Fruit fly (Drosophila melanogaster) whole organism, embryonic: Measurements from ENCODE around the gene CG8560.

Experiments used
- CG13287 ChIP-seq: fragments of 200-800 bp; sonication (Bioruptor generic); IDR thresholded peaks from 2 replicates; pipeline ENCODE4 v1.3.6; 2022; ENCODE audit warnings: missing biosample characterization, missing genetic modification characterization; ENCODE audit not compliant: partially characterized antibody
- CG16863 ChIP-seq: fragments of 200-800 bp; sonication (Bioruptor generic); optimal IDR thresholded peaks from 3 replicates; lab custom pipeline; 2016; ENCODE audit warnings: missing biosample characterization, missing genetic modification characterization
- CG17568 ChIP-seq: fragments of 200-800 bp; sonication (Bioruptor generic); optimal IDR thresholded peaks from 2 replicates; lab custom pipeline; 2018; ENCODE audit warnings: missing biosample characterization, mild to moderate bottlenecking, missing genetic modification characterization, moderate library complexity
- CG17612 ChIP-seq: fragments of 200-800 bp; sonication (Bioruptor generic); IDR thresholded peaks from 2 replicates; pipeline ENCODE4 v1.3.6; 2022; ENCODE audit warnings: missing biosample characterization, missing genetic modification characterization
- CG18476 ChIP-seq: fragments of 200-800 bp; sonication (Bioruptor generic); optimal IDR thresholded peaks from 2 replicates; lab custom pipeline; 2016; ENCODE audit warnings: missing biosample characterization, mild to moderate bottlenecking, missing genetic modification characterization
- CG4282 ChIP-seq: fragments of 200-800 bp; sonication (Bioruptor generic); optimal IDR thresholded peaks from 2 replicates; lab custom pipeline; 2016; ENCODE audit warnings: missing biosample characterization, missing genetic modification characterization
- CG43689 ChIP-seq: fragments of 200-800 bp; sonication (Bioruptor generic); IDR thresholded peaks from 2 replicates; pipeline ENCODE4 v1.3.6; 2022; ENCODE audit warnings: missing biosample characterization, missing genetic modification characterization
- CG6654 ChIP-seq: fragments of 200-800 bp; sonication (Bioruptor generic); optimal IDR thresholded peaks from 2 replicates; lab custom pipeline; 2017; ENCODE audit warnings: missing biosample characterization, mild to moderate bottlenecking, missing genetic modification characterization
- CG7357 ChIP-seq: fragments of 200-800 bp; sonication (Bioruptor generic); IDR thresholded peaks from 3 replicates; pipeline ENCODE4 v1.3.6; 2022; ENCODE audit warnings: missing biosample characterization, missing genetic modification characterization
- CG7987 ChIP-seq: fragments of 200-800 bp; sonication (Bioruptor generic); optimal IDR thresholded peaks from 2 replicates; lab custom pipeline; 2018; ENCODE audit warnings: missing biosample characterization, mild to moderate bottlenecking, missing genetic modification characterization, moderate library complexity
- CG9727 ChIP-seq: fragments of 200-800 bp; sonication (Bioruptor generic); optimal IDR thresholded peaks from 3 replicates; lab custom pipeline; 2017; ENCODE audit warnings: missing biosample characterization, mild to moderate bottlenecking, missing genetic modification characterization
- CG9817 ChIP-seq: fragments of 200-800 bp; sonication (Bioruptor generic); optimal IDR thresholded peaks from 2 replicates; lab custom pipeline; 2018; ENCODE audit warnings: missing biosample characterization, mild to moderate bottlenecking, missing genetic modification characterization, moderate library complexity
- CHES-1-like ChIP-seq: fragments of 200-800 bp; sonication (Bioruptor generic); optimal IDR thresholded peaks from 2 replicates; lab custom pipeline; 2016; ENCODE audit warnings: missing biosample characterization, missing genetic modification characterization
- HLH3B ChIP-seq: fragments of 200-800 bp; sonication (Bioruptor generic); IDR thresholded peaks from 2 replicates; pipeline ENCODE4 v1.3.6; 2022; ENCODE audit warnings: missing biosample characterization, missing genetic modification characterization
- HLHmδ ChIP-seq: fragments of 200-800 bp; sonication (Bioruptor generic); optimal IDR thresholded peaks from 2 replicates; lab custom pipeline; 2018; ENCODE audit warnings: missing biosample characterization, mild to moderate bottlenecking, missing genetic modification characterization, moderate library complexity
- Hand ChIP-seq: fragments of 200-800 bp; sonication (Bioruptor generic); optimal IDR thresholded peaks from 2 replicates; lab custom pipeline; 2017; ENCODE audit warnings: mild to moderate bottlenecking, missing biosample characterization, missing genetic modification reagents, missing genetic modification characterization
- HmgD ChIP-seq: fragments of 200-800 bp; sonication (Bioruptor generic); optimal IDR thresholded peaks from 3 replicates; lab custom pipeline; 2016; ENCODE audit warnings: missing biosample characterization, missing genetic modification characterization
- Hr51 ChIP-seq, 2 experiments: fragments of 200-800 bp; sonication (Bioruptor generic); optimal IDR thresholded peaks; 2 replicates in 1 of 2; 3 replicates in 1 of 2; lab custom pipeline; 2016 to 2018; ENCODE audit warnings: missing biosample characterization in 2 of 2, missing genetic modification characterization in 2 of 2, mild to moderate bottlenecking in 1 of 2, moderate library complexity in 1 of 2
- MBD-R2 ChIP-seq: fragments of 200-800 bp; sonication (Bioruptor generic); IDR thresholded peaks from 2 replicates; pipeline ENCODE4 v1.3.6; 2022; ENCODE audit warnings: missing biosample characterization, missing genetic modification characterization
- Neu2 ChIP-seq: fragments of 200-800 bp; sonication (Bioruptor generic); optimal IDR thresholded peaks from 3 replicates; lab custom pipeline; 2016; ENCODE audit warnings: missing biosample characterization, missing genetic modification characterization, borderline replicate concordance
- Oli ChIP-seq: fragments of 200-800 bp; sonication (Bioruptor generic); optimal IDR thresholded peaks from 2 replicates; lab custom pipeline; 2018; ENCODE audit warnings: missing biosample characterization, mild to moderate bottlenecking, missing genetic modification characterization, moderate library complexity
- Rx ChIP-seq: fragments of 200-800 bp; sonication (Bioruptor generic); IDR thresholded peaks from 2 replicates; pipeline ENCODE4 v1.3.6; 2022; ENCODE audit warnings: missing biosample characterization, missing genetic modification characterization
- Scr ChIP-seq: fragments of 200-800 bp; sonication (Bioruptor generic); IDR thresholded peaks from 2 replicates; pipeline ENCODE4 v1.3.6; 2022; ENCODE audit warnings: missing biosample characterization, missing genetic modification characterization; ENCODE audit not compliant: partially characterized antibody
- Six4 ChIP-seq: fragments of 200-800 bp; sonication (Bioruptor generic); optimal IDR thresholded peaks from 2 replicates; lab custom pipeline; 2016; ENCODE audit warnings: missing biosample characterization, missing genetic modification characterization
- Tbp ChIP-seq: fragments of >200 bp; optimal IDR thresholded peaks from 2 replicates; lab custom pipeline; 2018; ENCODE audit warnings: missing biosample characterization, missing genetic modification characterization
- Usf ChIP-seq: fragments of 200-800 bp; sonication (Bioruptor generic); optimal IDR thresholded peaks from 2 replicates; lab custom pipeline; 2017; ENCODE audit warnings: missing genotype, missing biosample characterization, missing genetic modification characterization
- YL-1 ChIP-seq: fragments of 200-800 bp; sonication (Bioruptor generic); optimal IDR thresholded peaks from 3 replicates; lab custom pipeline; 2017; ENCODE audit warnings: missing biosample characterization, mild to moderate bottlenecking, missing genetic modification characterization
- az2 ChIP-seq: fragments of 200-800 bp; sonication (Bioruptor generic); optimal IDR thresholded peaks from 3 replicates; lab custom pipeline; 2016; ENCODE audit warnings: missing biosample characterization, missing genetic modification characterization
- bigmax ChIP-seq: fragments of 200-800 bp; sonication (Bioruptor generic); optimal IDR thresholded peaks from 2 replicates; lab custom pipeline; 2018; ENCODE audit warnings: missing biosample characterization, mild to moderate bottlenecking, missing genetic modification characterization
- cad ChIP-seq: fragments of >200 bp; optimal IDR thresholded peaks from 2 replicates; lab custom pipeline; 2017; ENCODE audit warnings: missing biosample characterization, missing genetic modification characterization
- chinmo ChIP-seq: fragments of 200-800 bp; sonication (Bioruptor generic); IDR thresholded peaks from 4 replicates; pipeline ENCODE4 v1.3.6; 2022; ENCODE audit warnings: missing biosample characterization, missing genetic modification characterization; ENCODE audit not compliant: partially characterized antibody
- crc ChIP-seq: fragments of 200-800 bp; sonication (Bioruptor generic); optimal IDR thresholded peaks from 2 replicates; lab custom pipeline; 2016; ENCODE audit warnings: missing biosample characterization, missing genetic modification characterization
- cwo ChIP-seq: fragments of 200-800 bp; sonication (Bioruptor generic); optimal IDR thresholded peaks from 3 replicates; lab custom pipeline; 2017; ENCODE audit warnings: missing biosample characterization, missing genetic modification characterization, mild to moderate bottlenecking, moderate library complexity, missing genetic modification reagents
- eve ChIP-seq, 2 experiments: fragments of >200 bp; optimal IDR thresholded peaks; 2 replicates each; lab custom pipeline; 2017; ENCODE audit warnings: missing biosample characterization in 2 of 2, missing genetic modification characterization in 2 of 2
- fru ChIP-seq: fragments of >200 bp; optimal IDR thresholded peaks from 2 replicates; lab custom pipeline; 2017
- gcm2 ChIP-seq: fragments of 200-800 bp; sonication (Bioruptor generic); optimal IDR thresholded peaks from 2 replicates; lab custom pipeline; 2016; ENCODE audit warnings: missing biosample characterization, missing genetic modification characterization
- grn ChIP-seq: fragments of 200-800 bp; sonication (Bioruptor generic); optimal IDR thresholded peaks from 3 replicates; lab custom pipeline; 2017; ENCODE audit warnings: missing biosample characterization, missing genetic modification characterization
- h ChIP-seq: fragments of >200 bp; optimal IDR thresholded peaks from 2 replicates; lab custom pipeline; 2017
- ind ChIP-seq: fragments of 200-800 bp; sonication (Bioruptor generic); optimal IDR thresholded peaks from 3 replicates; lab custom pipeline; 2016; ENCODE audit warnings: missing biosample characterization, missing genetic modification characterization
- inv ChIP-seq: fragments of 200-800 bp; sonication (Bioruptor generic); IDR thresholded peaks from 2 replicates; pipeline ENCODE4 v1.3.6; 2022; ENCODE audit warnings: missing biosample characterization, missing genetic modification characterization; ENCODE audit not compliant: partially characterized antibody
- lbe ChIP-seq: fragments of 200-800 bp; sonication (Bioruptor generic); optimal IDR thresholded peaks from 2 replicates; lab custom pipeline; 2016; ENCODE audit warnings: missing biosample characterization, mild to moderate bottlenecking, missing genetic modification characterization
- luna ChIP-seq: fragments of 200-800 bp; sonication (Bioruptor generic); optimal IDR thresholded peaks from 2 replicates; lab custom pipeline; 2016; ENCODE audit warnings: missing biosample characterization, missing genetic modification characterization
- pan ChIP-seq, 4 experiments: fragments of >200 bp in 3 of 4; fragments of 200-800 bp in 1 of 4; sonication (Bioruptor generic) in 1 of 4; optimal IDR thresholded peaks in 3 of 4; IDR thresholded peaks in 1 of 4; 2 replicates each; pipeline versions ENCODE4 v1.3.6 to Lab custom; 2017 to 2022; ENCODE audit warnings: missing biosample characterization in 2 of 4, missing genetic modification characterization in 2 of 4, mixed read lengths in 1 of 4
- pb ChIP-seq: fragments of 200-800 bp; sonication (Bioruptor generic); optimal IDR thresholded peaks from 3 replicates; lab custom pipeline; 2016; ENCODE audit warnings: missing biosample characterization, missing genetic modification characterization
- phol ChIP-seq: fragments of 200-800 bp; sonication (Bioruptor generic); optimal IDR thresholded peaks from 3 replicates; lab custom pipeline; 2018; ENCODE audit warnings: missing biosample characterization, mild to moderate bottlenecking, missing genetic modification characterization, moderate library complexity
- sens-2 ChIP-seq: fragments of 200-800 bp; sonication (Bioruptor generic); IDR thresholded peaks from 2 replicates; pipeline ENCODE4 v1.3.6; 2022; ENCODE audit warnings: missing biosample characterization, missing genetic modification characterization
- sim ChIP-seq: fragments of 200-800 bp; sonication (Bioruptor generic); IDR thresholded peaks from 2 replicates; pipeline ENCODE4 v1.3.6; 2022; ENCODE audit warnings: missing biosample characterization, missing genetic modification characterization
- sug ChIP-seq: fragments of 200-800 bp; optimal IDR thresholded peaks from 2 replicates; lab custom pipeline; 2019; ENCODE audit warnings: missing biosample characterization, mild to moderate bottlenecking, missing genetic modification characterization, moderate library complexity
- unc-4 ChIP-seq: fragments of 200-800 bp; sonication (Bioruptor generic); IDR thresholded peaks from 2 replicates; pipeline ENCODE4 v1.3.6; 2022; ENCODE audit warnings: missing biosample characterization, missing genetic modification characterization; ENCODE audit not compliant: partially characterized antibody

The CG8560 gene

DNA sequence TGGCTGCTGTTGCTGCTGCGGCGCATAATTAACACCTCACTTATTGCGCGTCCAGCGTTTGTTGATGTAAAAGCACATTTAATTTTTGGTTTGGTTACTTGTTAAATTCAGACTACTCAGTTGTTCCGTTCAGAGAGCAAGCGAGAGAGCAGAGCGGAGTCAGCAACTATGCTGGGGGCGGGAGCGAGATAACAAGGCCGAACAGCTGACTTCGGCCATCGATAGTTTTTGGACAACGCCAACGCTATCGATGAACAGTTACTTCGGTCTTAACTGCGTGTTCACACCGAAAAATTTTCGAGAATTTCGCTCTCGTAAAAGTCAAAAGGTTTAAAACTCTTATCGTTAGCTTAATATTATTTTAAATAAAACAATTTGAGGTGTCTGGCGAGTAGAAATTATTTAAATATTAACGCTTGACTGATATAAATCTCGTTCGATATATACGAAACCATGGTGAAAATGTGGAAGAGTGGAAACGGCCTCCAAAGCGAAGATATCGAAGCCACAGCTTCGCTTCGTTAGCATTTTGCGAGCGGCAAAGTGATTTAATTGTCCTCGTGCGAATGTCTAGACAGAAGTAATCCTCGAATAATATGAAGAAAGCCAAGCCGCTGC is 22.5 kb downstream of the CG8560 start, which contains the start of the genes SMSr and smid (continued):
- TF ChIP-seq HLH3B (0 out of 2 replicates have a peak, but pooled peaks have one; percentile 22), CG9817 (tag; lab: Kevin White, UChicago) (peak; percentile 67), lbe (GFP tag; lab: Kevin White, UChicago) (peak; percentile 17), grn (GFP tag; lab: Kevin White, UChicago) (peak; percentile 49), CG17568 (no peak), unc-4 (GFP tag; lab: Robert Waterston, UW) (peak; percentile 91), CG7357 (GFP tag; lab: Robert Waterston, UW) (peak; percentile 99), Usf (GFP tag; lab: Kevin White, UChicago) (peak; percentile 39), CG43689 (GFP tag; lab: Robert Waterston, UW) (no peak), YL-1 (GFP tag; lab: Kevin White, UChicago) (peak; percentile 78), CG7987 (GFP tag; lab: Kevin White, UChicago) (peak; percentile 26), CHES-1-like (GFP tag; lab: Kevin White, UChicago) (no peak), ind (peak; percentile 58), sim (GFP tag; lab: Robert Waterston, UW) (no peak), Rx (GFP tag; lab: Robert Waterston, UW) (0 out of 2 replicates have a peak, but pooled peaks have one; percentile 10), CG13287 (GFP tag; lab: Robert Waterston, UW) (peak; percentile 92), Hr51 (GFP tag; optimal IDR thresholded peaks at IDR 0.05; lab: Kevin White, UChicago) (peak; percentile 39 to 63), CG17612 (no peak), gcm2 (GFP tag; lab: Kevin White, UChicago) (no peak), Tbp (GFP tag; lab: Kevin White, UChicago) (no peak), luna (no peak), eve (GFP tag; optimal IDR thresholded peaks at IDR 0.05; lab: Kevin White, UChicago) (no peak), chinmo (GFP tag; lab: Robert Waterston, UW) (peak; percentile 85; the same call in 3 of the 4 replicates), sug (peak; percentile 100), cwo (GFP tag; lab: Kevin White, UChicago) (peak; percentile 26), inv (peak; percentile 88), CG18476 (GFP tag; lab: Kevin White, UChicago) (peak; percentile 6), az2 (GFP tag; lab: Kevin White, UChicago) (peak; percentile 45), CG9727 (GFP tag; lab: Kevin White, UChicago) (peak; percentile 73), pan (optimal IDR thresholded peaks at IDR 0.05; lab: Kevin White, UChicago) (no peak), pan (GFP tag; optimal IDR thresholded peaks at IDR 0.05 in 1 of 2, IDR thresholded peaks at IDR 0.05 in 1 of 2) (peak in 1 of 2 experiments; percentile 47), fru (lab: Kevin White, UChicago) (no peak), Scr (GFP tag; lab: Robert Waterston, UW) (peak; percentile 92), cad (GFP tag; lab: Kevin White, UChicago) (no peak), HLHmδ (GFP tag; lab: Kevin White, UChicago) (peak; percentile 4), Six4 (GFP tag; lab: Kevin White, UChicago) (peak; percentile 35), phol (tag; lab: Kevin White, UChicago) (peak; percentile 84), h (lab: Kevin White, UChicago) (no peak), CG6654 (GFP tag; lab: Kevin White, UChicago) (no peak), crc (peak; percentile 15), MBD-R2 (GFP tag; lab: Robert Waterston, UW) (peak; percentile 57), Hand (GFP tag; lab: Kevin White, UChicago) (peak; percentile 10), sens-2 (GFP tag; lab: Robert Waterston, UW) (0 out of 2 replicates have a peak, but pooled peaks have one; percentile 22), pb (GFP tag; lab: Kevin White, UChicago) (no peak), Neu2 (no peak), bigmax (peak; percentile 25), CG16863 (GFP tag; lab: Kevin White, UChicago) (peak; percentile 21), CG4282 (GFP tag; lab: Kevin White, UChicago) (no peak), Oli (tag; lab: Kevin White, UChicago) (peak; percentile 46), HmgD (no peak)
